Worm (Caenorhabditis elegans) whole organism, L1 larva: ENCODE data around the gene F58B4.5.

Experiments used
- C04F5.9 ChIP-seq: sonication (generic microtip); optimal IDR thresholded peaks from 2 replicates; lab custom pipeline; 2016; ENCODE audit warnings: missing genetic modification characterization, missing compliant biosample characterization
- C16A3.4 ChIP-seq: fragments of 150-350 bp; optimal IDR thresholded peaks from 2 replicates; lab custom pipeline; 2014; ENCODE audit warnings: missing biosample characterization, missing genetic modification characterization
- F16B12.6 ChIP-seq: fragments of 150-350 bp; optimal IDR thresholded peaks from 2 replicates; lab custom pipeline; 2014; ENCODE audit warnings: missing biosample characterization, missing genetic modification characterization
- Y116A8C.19 ChIP-seq: sonication (generic microtip); optimal IDR thresholded peaks from 2 replicates; lab custom pipeline; 2016; ENCODE audit warnings: missing compliant biosample characterization, missing genetic modification characterization, borderline replicate concordance
- alr-1 ChIP-seq: fragments of 200-800 bp; sonication (Bioruptor generic); optimal IDR thresholded peaks from 2 replicates; lab custom pipeline; 2018; ENCODE audit warnings: borderline replicate concordance, mild to moderate bottlenecking, missing genetic modification characterization, missing compliant biosample characterization
- blmp-1 ChIP-seq: fragments of 150-350 bp; optimal IDR thresholded peaks from 2 replicates; lab custom pipeline; 2014; ENCODE audit warnings: missing biosample characterization, missing genetic modification characterization
- ceh-8 ChIP-seq: fragments of 200-800 bp; sonication (Bioruptor generic); optimal IDR thresholded peaks from 2 replicates; lab custom pipeline; 2018; ENCODE audit warnings: mild to moderate bottlenecking, missing genetic modification characterization, moderate library complexity, missing compliant biosample characterization
- ceh-82 ChIP-seq, 3 experiments: fragments of 150-350 bp in 1 of 3; sonication (generic microtip) in 2 of 3; optimal IDR thresholded peaks; 2 replicates each; lab custom pipeline; 2014 to 2017; ENCODE audit warnings: missing biosample characterization in 3 of 3, missing genetic modification characterization in 3 of 3
- ceh-88 ChIP-seq: fragments of 200-800 bp; sonication (Bioruptor generic); IDR thresholded peaks from 2 replicates; pipeline ENCODE4 v1.3.6; 2022; ENCODE audit warnings: missing genetic modification characterization, missing compliant biosample characterization
- ceh-90 ChIP-seq: sonication (generic microtip); optimal IDR thresholded peaks from 2 replicates; lab custom pipeline; 2016; ENCODE audit warnings: missing genetic modification characterization, missing compliant biosample characterization
- ces-1 ChIP-seq: fragments of 150-350 bp; optimal IDR thresholded peaks from 2 replicates; lab custom pipeline; 2014; ENCODE audit warnings: missing biosample characterization, missing genetic modification reagents, missing genetic modification characterization
- dpl-1 ChIP-seq, 3 experiments: fragments of 150-350 bp in 2 of 3; sonication (generic microtip) in 1 of 3; optimal IDR thresholded peaks; 2 replicates each; lab custom pipeline; 2014 to 2017; ENCODE audit warnings: missing biosample characterization in 3 of 3, missing genetic modification characterization in 3 of 3, missing genetic modification reagents in 3 of 3
- dsc-1 ChIP-seq: sonication (generic microtip); optimal IDR thresholded peaks from 2 replicates; lab custom pipeline; 2016; ENCODE audit warnings: mild to moderate bottlenecking, missing genetic modification characterization, missing compliant biosample characterization
- efl-3 ChIP-seq: fragments of 200-800 bp; sonication (Bioruptor generic); optimal IDR thresholded peaks from 2 replicates; lab custom pipeline; 2018; ENCODE audit warnings: mild to moderate bottlenecking, missing genetic modification characterization, missing compliant biosample characterization
- ets-5 ChIP-seq: fragments of 200-800 bp; sonication (Bioruptor generic); IDR thresholded peaks from 2 replicates; pipeline ENCODE4 v1.3.6; 2022; ENCODE audit warnings: missing genetic modification characterization, missing compliant biosample characterization
- fkh-10 ChIP-seq: sonication (generic microtip); optimal IDR thresholded peaks from 2 replicates; lab custom pipeline; 2017; ENCODE audit warnings: missing biosample characterization, missing genetic modification reagents, missing genetic modification characterization
- fkh-4 ChIP-seq: sonication (generic microtip); optimal IDR thresholded peaks from 2 replicates; lab custom pipeline; 2016; ENCODE audit warnings: missing compliant biosample characterization, missing genetic modification characterization, borderline replicate concordance
- hlh-17 ChIP-seq: fragments of 200-800 bp; sonication (Bioruptor generic); optimal IDR thresholded peaks from 2 replicates; lab custom pipeline; 2018; ENCODE audit warnings: missing genetic modification characterization, mild to moderate bottlenecking, missing compliant biosample characterization, moderate library complexity, borderline replicate concordance
- hlh-4 ChIP-seq: sonication (generic microtip); optimal IDR thresholded peaks from 2 replicates; lab custom pipeline; 2016; ENCODE audit warnings: mild to moderate bottlenecking, missing genetic modification characterization, missing compliant biosample characterization
- hpl-2 ChIP-seq: fragments of 150-350 bp; optimal IDR thresholded peaks from 2 replicates; lab custom pipeline; 2014; ENCODE audit warnings: missing biosample characterization, missing genetic modification reagents, missing genetic modification characterization
- isw-1 ChIP-seq: fragments of 200-800 bp; sonication (Bioruptor generic); IDR thresholded peaks from 2 replicates; pipeline ENCODE4 v1.3.6; 2022; ENCODE audit warnings: missing genetic modification characterization, missing compliant biosample characterization
- lin-13 ChIP-seq: fragments of 150-350 bp; optimal IDR thresholded peaks from 2 replicates; lab custom pipeline; 2014; ENCODE audit warnings: missing biosample characterization, missing genetic modification reagents, missing genetic modification characterization
- lin-14 ChIP-seq: fragments of 200-800 bp; sonication (Bioruptor generic); optimal IDR thresholded peaks from 2 replicates; lab custom pipeline; 2018; ENCODE audit warnings: mild to moderate bottlenecking, missing genetic modification characterization, moderate library complexity, missing compliant biosample characterization
- lin-35 ChIP-seq, 2 experiments: fragments of 150-350 bp; optimal IDR thresholded peaks; 2 replicates each; lab custom pipeline; 2014; ENCODE audit warnings: missing biosample characterization in 2 of 2, missing genetic modification characterization in 2 of 2, missing genetic modification reagents in 2 of 2
- lsy-2 ChIP-seq, 2 experiments: fragments of 150-350 bp; optimal IDR thresholded peaks; 2 replicates each; lab custom pipeline; 2014; ENCODE audit warnings: missing biosample characterization in 2 of 2, missing genetic modification characterization in 2 of 2
- mab-9 ChIP-seq: fragments of 200-800 bp; sonication (Bioruptor generic); IDR thresholded peaks from 2 replicates; pipeline ENCODE4 v1.3.6; 2022; ENCODE audit warnings: missing genetic modification reagents, missing genetic modification characterization, missing compliant biosample characterization
- mdl-1 ChIP-seq, 2 experiments: fragments of 150-350 bp; optimal IDR thresholded peaks; 2 replicates each; lab custom pipeline; 2014 to 2017; ENCODE audit warnings: missing biosample characterization in 2 of 2, missing genetic modification characterization in 2 of 2, inconsistent platforms in 1 of 2
- mef-2 ChIP-seq: fragments of 150-350 bp; optimal IDR thresholded peaks from 2 replicates; lab custom pipeline; 2014; ENCODE audit warnings: missing biosample characterization, missing genetic modification characterization
- nhr-19 ChIP-seq: fragments of 200-800 bp; sonication (Bioruptor generic); conservative IDR thresholded peaks from 2 replicates; pipeline ENCODE4 v1.3.6; 2022; ENCODE audit warnings: missing genetic modification characterization, missing compliant biosample characterization
- nhr-237 ChIP-seq: fragments of 150-350 bp; optimal IDR thresholded peaks from 2 replicates; lab custom pipeline; 2014; ENCODE audit warnings: missing biosample characterization, missing genetic modification characterization
- nhr-28 ChIP-seq: fragments of 150-350 bp; optimal IDR thresholded peaks from 2 replicates; lab custom pipeline; 2014; ENCODE audit warnings: missing biosample characterization, missing genetic modification characterization
- nhr-47 ChIP-seq: sonication (generic microtip); optimal IDR thresholded peaks from 2 replicates; lab custom pipeline; 2016; ENCODE audit warnings: mild to moderate bottlenecking, missing genetic modification characterization, moderate library complexity, missing compliant biosample characterization
- nhr-77 ChIP-seq: fragments of 150-350 bp; optimal IDR thresholded peaks from 2 replicates; lab custom pipeline; 2014; ENCODE audit warnings: missing biosample characterization, missing genetic modification characterization
- nhr-90 ChIP-seq: sonication (generic microtip); optimal IDR thresholded peaks from 2 replicates; lab custom pipeline; 2016; ENCODE audit warnings: mild to moderate bottlenecking, missing genetic modification characterization, missing compliant biosample characterization; ENCODE audit not compliant: poor library complexity
- pag-3 ChIP-seq: sonication (generic microtip); optimal IDR thresholded peaks from 2 replicates; lab custom pipeline; 2017; ENCODE audit warnings: missing genetic modification characterization, mild to moderate bottlenecking, missing compliant biosample characterization, antibody characterized with exemption, borderline replicate concordance; ENCODE audit not compliant: insufficient read depth
- pax-3 ChIP-seq: fragments of 200-800 bp; sonication (Bioruptor generic); optimal IDR thresholded peaks from 2 replicates; lab custom pipeline; 2018; ENCODE audit warnings: mild to moderate bottlenecking, missing genetic modification characterization, moderate library complexity, missing compliant biosample characterization
- rnt-1 ChIP-seq: sonication (generic microtip); optimal IDR thresholded peaks from 2 replicates; lab custom pipeline; 2016; ENCODE audit warnings: mild to moderate bottlenecking, missing genetic modification characterization, moderate library complexity, missing compliant biosample characterization
- snu-23 ChIP-seq: sonication (generic microtip); optimal IDR thresholded peaks from 2 replicates; lab custom pipeline; 2016; ENCODE audit warnings: missing genetic modification characterization, missing compliant biosample characterization
- sox-4 ChIP-seq: sonication (generic microtip); optimal IDR thresholded peaks from 2 replicates; lab custom pipeline; 2016; ENCODE audit warnings: missing genetic modification characterization, missing compliant biosample characterization
- sptf-1 ChIP-seq: fragments of 150-350 bp; optimal IDR thresholded peaks from 2 replicates; lab custom pipeline; 2014; ENCODE audit warnings: missing biosample characterization, missing genetic modification characterization
- sup-37 ChIP-seq: fragments of 200-800 bp; sonication (Bioruptor generic); optimal IDR thresholded peaks from 2 replicates; lab custom pipeline; 2018; ENCODE audit warnings: mild to moderate bottlenecking, missing genetic modification characterization, missing compliant biosample characterization
- swsn-7 ChIP-seq: sonication (generic microtip); optimal IDR thresholded peaks from 2 replicates; lab custom pipeline; 2016; ENCODE audit warnings: missing genetic modification characterization, missing compliant biosample characterization
- tbx-2 ChIP-seq: sonication (generic microtip); optimal IDR thresholded peaks from 2 replicates; lab custom pipeline; 2016; ENCODE audit warnings: missing genetic modification characterization, missing compliant biosample characterization
- tlp-1 ChIP-seq: fragments of 150-350 bp; optimal IDR thresholded peaks from 2 replicates; lab custom pipeline; 2014; ENCODE audit warnings: missing biosample characterization, missing genetic modification characterization
- unc-130 ChIP-seq: fragments of 150-350 bp; optimal IDR thresholded peaks from 2 replicates; lab custom pipeline; 2017; ENCODE audit warnings: missing biosample characterization, missing genetic modification characterization, inconsistent platforms
- unc-30 ChIP-seq: sonication (generic microtip); optimal IDR thresholded peaks from 2 replicates; lab custom pipeline; 2017; ENCODE audit warnings: missing biosample characterization, missing genetic modification characterization
- unc-62 ChIP-seq: fragments of 150-350 bp; optimal IDR thresholded peaks from 2 replicates; lab custom pipeline; 2014; ENCODE audit warnings: missing biosample characterization, missing genetic modification reagents, missing genetic modification characterization
- vab-15 ChIP-seq: sonication (generic microtip); optimal IDR thresholded peaks from 2 replicates; lab custom pipeline; 2017; ENCODE audit warnings: missing genotype, mild to moderate bottlenecking, missing genetic modification characterization, missing compliant biosample characterization
- xbp-1 ChIP-seq: sonication (generic microtip); optimal IDR thresholded peaks from 2 replicates; lab custom pipeline; 2016; ENCODE audit warnings: missing genetic modification characterization, missing compliant biosample characterization
- zip-4 ChIP-seq: fragments of 200-800 bp; sonication (Bioruptor generic); optimal IDR thresholded peaks from 2 replicates; lab custom pipeline; 2018; ENCODE audit warnings: mild to moderate bottlenecking, missing genetic modification characterization, moderate library complexity, missing compliant biosample characterization
- ztf-4 ChIP-seq: fragments of 150-350 bp; optimal IDR thresholded peaks from 2 replicates; lab custom pipeline; 2014; ENCODE audit warnings: missing biosample characterization, missing genetic modification characterization

Gene F58B4.5

DNA sequence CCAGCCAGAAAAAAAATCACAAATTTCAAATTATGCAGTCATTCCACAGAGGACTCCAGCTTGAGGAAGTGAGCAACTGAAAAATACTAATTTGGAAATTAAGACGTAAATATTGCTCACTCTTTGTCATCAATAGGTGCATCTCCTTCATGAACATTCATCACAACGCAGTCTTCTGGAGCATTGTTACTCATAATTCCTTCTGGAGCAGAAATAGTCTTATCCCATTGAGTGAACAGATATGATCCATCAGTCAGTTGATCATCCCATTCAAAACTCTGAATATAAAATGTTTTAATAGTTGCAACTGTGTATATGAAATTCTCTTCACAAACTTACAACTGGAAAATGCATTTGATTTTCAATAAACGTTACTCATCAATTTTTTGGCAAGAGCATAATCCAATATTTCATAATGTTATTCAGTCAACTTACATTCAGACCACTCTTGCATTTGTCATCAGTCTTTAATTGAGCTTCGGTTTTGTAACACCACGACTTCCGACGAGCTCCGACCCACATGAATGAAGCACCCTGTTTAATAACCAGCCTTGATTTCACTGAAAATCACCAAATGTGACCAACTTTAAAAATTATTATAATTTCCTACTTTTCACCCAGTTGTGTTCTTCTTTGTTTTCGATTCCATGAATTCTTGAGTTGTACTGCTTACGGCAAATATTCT, 21.1 kb downstream of the F58B4.5 start:
- TF ChIP-seq lin-14 (GFP tag; lab: Kevin White, UChicago) (no peak), ceh-90 (no peak), ztf-4 (tag; lab: Kevin White, UChicago) (peak; percentile 19), Y116A8C.19 (tag; lab: Kevin White, UChicago) (no peak), swsn-7 (tag; lab: Kevin White, UChicago) (no peak), ceh-8 (GFP tag; lab: Kevin White, UChicago) (no peak), nhr-77 (no peak), ceh-88 (0 out of 2 replicates have a peak, but pooled peaks have one; percentile 21), fkh-10 (no peak), sox-4 (tag; lab: Kevin White, UChicago) (no peak), efl-3 (GFP tag; lab: Kevin White, UChicago) (no peak), nhr-19 (GFP tag; lab: Robert Waterston, UW) (0 out of 2 replicates have a peak, but pooled peaks have one; percentile 20), lsy-2 (tag; optimal IDR thresholded peaks at IDR 0.05; lab: Kevin White, UChicago) (no peak), C04F5.9 (tag; lab: Kevin White, UChicago) (no peak), vab-15 (tag; lab: Kevin White, UChicago) (no peak), pag-3 (tag; lab: Kevin White, UChicago) (no peak), nhr-90 (tag; lab: Kevin White, UChicago) (peak; percentile 34), alr-1 (no peak), sup-37 (GFP tag; lab: Kevin White, UChicago) (no peak), tbx-2 (tag; lab: Kevin White, UChicago) (no peak), ceh-82 (tag; optimal IDR thresholded peaks at IDR 0.05; lab: Kevin White, UChicago) (no peak), unc-130 (tag; lab: Kevin White, UChicago) (no peak), xbp-1 (peak; percentile 4), hlh-17 (GFP tag; lab: Kevin White, UChicago) (no peak), nhr-47 (tag; lab: Kevin White, UChicago) (peak; percentile 47), F16B12.6 (tag; lab: Kevin White, UChicago) (no peak), dsc-1 (no peak), nhr-28 (no peak), zip-4 (GFP tag; lab: Kevin White, UChicago) (no peak), isw-1 (GFP tag; lab: Robert Waterston, UW) (no peak), tlp-1 (tag; lab: Kevin White, UChicago) (no peak), blmp-1 (tag; lab: Kevin White, UChicago) (no peak), C16A3.4 (no peak), fkh-4 (tag; lab: Kevin White, UChicago) (no peak), lin-35 (GFP tag; optimal IDR thresholded peaks at IDR 0.05; lab: Kevin White, UChicago) (peak in 1 of 2 experiments; percentile 19), mab-9 (GFP tag; lab: Robert Waterston, UW) (no peak), sptf-1 (tag; lab: Kevin White, UChicago) (no peak), lin-13 (no peak), mef-2 (tag; lab: Kevin White, UChicago) (no peak), pax-3 (tag; lab: Kevin White, UChicago) (no peak), unc-62 (no peak), hpl-2 (GFP tag; lab: Kevin White, UChicago) (no peak), mdl-1 (tag; optimal IDR thresholded peaks at IDR 0.05; lab: Kevin White, UChicago) (no peak), ces-1 (GFP tag; lab: Kevin White, UChicago) (no peak), dpl-1 (GFP tag; optimal IDR thresholded peaks at IDR 0.05; lab: Kevin White, UChicago) (no peak), rnt-1 (tag; lab: Kevin White, UChicago) (no peak), unc-30 (no peak), ets-5 (GFP tag; lab: Robert Waterston, UW) (no peak), hlh-4 (tag; lab: Kevin White, UChicago) (no peak), nhr-237 (tag; lab: Kevin White, UChicago) (no peak), snu-23 (GFP tag; lab: Kevin White, UChicago) (peak; percentile 38)
